Worm (Caenorhabditis elegans): ENCODE results near the gene oac-52.

oac-52 gene

ce11 chrIV:4390438-4390894 lies 44.1 kb upstream of the oac-52 start, which contains the start of the genes rpl-7A and set-21 (continued):
- TF ChIP-seq ceh-82 (tag; optimal IDR thresholded peaks at IDR 0.05) = peak; percentile 86
- TF ChIP-seq elt-3 (tag; optimal IDR thresholded peaks at IDR 0.05) = no peak
- TF ChIP-seq lin-11 (tag; optimal IDR thresholded peaks at IDR 0.05) = peak; percentile 83
- no peak for TF ChIP-seq peb-1 (tag; optimal IDR thresholded peaks at IDR 0.05)
- peak; percentile 80 for TF ChIP-seq fos-1 (tag; optimal IDR thresholded peaks at IDR 0.05)
- peak; percentile 62 for TF ChIP-seq nhr-77 (tag; optimal IDR thresholded peaks at IDR 0.05)
- no peak for TF ChIP-seq nhr-12 (tag; optimal IDR thresholded peaks at IDR 0.05)
- no peak for TF ChIP-seq unc-39 (tag; optimal IDR thresholded peaks at IDR 0.05)
- TF ChIP-seq ztf-11 (tag; optimal IDR thresholded peaks at IDR 0.05) = no peak
- TF ChIP-seq C34F6.9 (tag; optimal IDR thresholded peaks at IDR 0.05) = peak; percentile 83
- peak; percentile 51 for TF ChIP-seq egl-27 (tag; optimal IDR thresholded peaks at IDR 0.05)

ce11 chrIV:4386351-4386750 lies 39.9 kb upstream of the oac-52 start, which contains the start of gene tald-1:
TSS of gene tald-1 (plus strand) at chrIV:4386651.
- TF ChIP-seq fos-1 (tag; optimal IDR thresholded peaks at IDR 0.05) (peak; percentile 47), lin-11 (tag; optimal IDR thresholded peaks at IDR 0.05) (no peak), dmd-4 (tag; optimal IDR thresholded peaks at IDR 0.05) (no peak)

ce11 chrIV:4369116-4369515 lies 22.7 kb upstream of the oac-52 start:
- no peak for TF ChIP-seq lin-39 (tag; optimal IDR thresholded peaks at IDR 0.05)
- TF ChIP-seq aly-2 (tag; optimal IDR thresholded peaks at IDR 0.05) = no peak
- no peak for TF ChIP-seq nhr-237 (tag; optimal IDR thresholded peaks at IDR 0.05)
- TF ChIP-seq dmd-4 (tag; optimal IDR thresholded peaks at IDR 0.05) = no peak
- no peak for TF ChIP-seq sma-3 (GFP tag; optimal IDR thresholded peaks at IDR 0.05)
- TF ChIP-seq nhr-77 (tag; optimal IDR thresholded peaks at IDR 0.05) = no peak
- TF ChIP-seq skn-1 (tag; optimal IDR thresholded peaks at IDR 0.05) = no peak
- no peak for TF ChIP-seq lin-11 (tag; optimal IDR thresholded peaks at IDR 0.05)
- TF ChIP-seq ztf-4 (tag; optimal IDR thresholded peaks at IDR 0.05) = no peak
- TF ChIP-seq nhr-129 (tag; optimal IDR thresholded peaks at IDR 0.05) = no peak
- TF ChIP-seq ceh-16 (tag; optimal IDR thresholded peaks at IDR 0.05) = no peak
- no peak for TF ChIP-seq unc-62 (GFP tag; optimal IDR thresholded peaks at IDR 0.05)
- no peak for TF ChIP-seq nhr-21 (tag; optimal IDR thresholded peaks at IDR 0.05)
- no peak for TF ChIP-seq nhr-10 (tag; optimal IDR thresholded peaks at IDR 0.05)

ce11 chrIV:4360497-4360896 lies 14.1 kb upstream of the oac-52 start, which contains the start of gene F55F10.1:
TSS of gene F55F10.1 (plus strand) at chrIV:4360837.
- TF ChIP-seq ztf-1 (GFP tag; conservative IDR thresholded peaks at IDR 0.05) = no peak
- TF ChIP-seq nhr-77 (tag; optimal IDR thresholded peaks at IDR 0.05) = no peak
- peak; percentile 53 for TF ChIP-seq unc-55 (GFP tag; optimal IDR thresholded peaks at IDR 0.05)
- TF ChIP-seq sma-3 (GFP tag; optimal IDR thresholded peaks at IDR 0.05) = peak; percentile 48
- no peak for TF ChIP-seq ZK546.5 (tag; optimal IDR thresholded peaks at IDR 0.05)
- TF ChIP-seq ztf-4 (tag; optimal IDR thresholded peaks at IDR 0.05) = no peak
- no peak for TF ChIP-seq mdl-1 (tag; optimal IDR thresholded peaks at IDR 0.05)
- no peak for TF ChIP-seq skn-1 (tag; optimal IDR thresholded peaks at IDR 0.05)
- no peak for TF ChIP-seq peb-1 (tag; optimal IDR thresholded peaks at IDR 0.05)
- no peak for TF ChIP-seq dmd-4 (tag; optimal IDR thresholded peaks at IDR 0.05)
- peak; percentile 52 for TF ChIP-seq nhr-25 (tag; optimal IDR thresholded peaks at IDR 0.05)
- no peak for TF ChIP-seq lin-11 (tag; optimal IDR thresholded peaks at IDR 0.05)
- peak; percentile 36 for TF ChIP-seq F13H6.1 (tag; optimal IDR thresholded peaks at IDR 0.05)
- TF ChIP-seq egl-27 (tag; optimal IDR thresholded peaks at IDR 0.05) = peak; percentile 15
- TF ChIP-seq fos-1 (tag; optimal IDR thresholded peaks at IDR 0.05) = peak; percentile 27
- no peak for TF ChIP-seq elt-1 (tag; optimal IDR thresholded peaks at IDR 0.05)
- TF ChIP-seq ceh-16 (tag; optimal IDR thresholded peaks at IDR 0.05) = no peak
- TF ChIP-seq unc-39 (tag; optimal IDR thresholded peaks at IDR 0.05) = no peak
- TF ChIP-seq sem-4 (tag; optimal IDR thresholded peaks at IDR 0.05) = no peak
- peak; percentile 9 for TF ChIP-seq nhr-21 (tag; optimal IDR thresholded peaks at IDR 0.05)
- peak; percentile 79 for TF ChIP-seq C34F6.9 (tag; optimal IDR thresholded peaks at IDR 0.05)
- TF ChIP-seq nhr-6 (tag; optimal IDR thresholded peaks at IDR 0.05) = no peak
- no peak for TF ChIP-seq nhr-23 (tag; optimal IDR thresholded peaks at IDR 0.05)
- no peak for TF ChIP-seq R02D3.7 (tag; optimal IDR thresholded peaks at IDR 0.05)
- TF ChIP-seq mab-5 (tag; optimal IDR thresholded peaks at IDR 0.05) = peak; percentile 9
- no peak for TF ChIP-seq lin-13 (GFP tag; optimal IDR thresholded peaks at IDR 0.05)
- peak; percentile 83 to 88 for TF ChIP-seq lsy-2 (tag; optimal IDR thresholded peaks at IDR 0.05)
- TF ChIP-seq nhr-10 (tag; optimal IDR thresholded peaks at IDR 0.05) = no peak
- TF ChIP-seq zag-1 (tag; optimal IDR thresholded peaks at IDR 0.05) = no peak
- peak; percentile 29 for TF ChIP-seq nhr-129 (tag; optimal IDR thresholded peaks at IDR 0.05)
- TF ChIP-seq Y55F3AM.14 (GFP tag; optimal IDR thresholded peaks at IDR 0.05) = no peak
- TF ChIP-seq gmeb-1 (tag; optimal IDR thresholded peaks at IDR 0.05) = peak; percentile 88
- TF ChIP-seq mbf-1 (tag; optimal IDR thresholded peaks at IDR 0.05) = no peak
- TF ChIP-seq crh-2 (tag; optimal IDR thresholded peaks at IDR 0.05) = peak; percentile 52
